Fruit fly (Drosophila melanogaster): Measurements from ENCODE around the gene Tektin-C.

DNA sequence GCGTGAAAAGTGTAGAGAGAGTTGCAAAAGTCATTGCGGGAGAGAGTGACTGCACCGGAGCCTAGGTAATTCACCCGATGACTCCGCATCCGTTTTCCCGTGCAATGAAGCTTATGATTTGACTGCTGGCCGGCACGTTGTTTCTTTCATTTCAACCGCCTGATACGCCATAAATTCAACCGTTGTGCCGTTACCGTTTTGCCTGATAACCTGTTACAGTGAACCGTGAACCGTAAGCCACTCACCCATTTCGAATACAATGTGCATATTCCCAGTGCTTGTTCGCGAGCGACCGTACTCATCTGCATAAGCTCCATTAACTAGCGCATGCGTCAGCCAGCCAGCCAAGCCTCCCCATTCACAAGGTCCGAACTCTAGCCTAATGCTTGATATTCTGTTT is 21.6 kb downstream of the Tektin-C start:
- no peak for TF ChIP-seq Dll (optimal IDR thresholded peaks at IDR 0.05)
- TF ChIP-seq pan (optimal IDR thresholded peaks at IDR 0.05) = no peak
- TF ChIP-seq psq (optimal IDR thresholded peaks at IDR 0.05) = no peak
